Fruit fly (Drosophila melanogaster): ENCODE data around the gene hoe1.

Gene hoe1

DNA sequence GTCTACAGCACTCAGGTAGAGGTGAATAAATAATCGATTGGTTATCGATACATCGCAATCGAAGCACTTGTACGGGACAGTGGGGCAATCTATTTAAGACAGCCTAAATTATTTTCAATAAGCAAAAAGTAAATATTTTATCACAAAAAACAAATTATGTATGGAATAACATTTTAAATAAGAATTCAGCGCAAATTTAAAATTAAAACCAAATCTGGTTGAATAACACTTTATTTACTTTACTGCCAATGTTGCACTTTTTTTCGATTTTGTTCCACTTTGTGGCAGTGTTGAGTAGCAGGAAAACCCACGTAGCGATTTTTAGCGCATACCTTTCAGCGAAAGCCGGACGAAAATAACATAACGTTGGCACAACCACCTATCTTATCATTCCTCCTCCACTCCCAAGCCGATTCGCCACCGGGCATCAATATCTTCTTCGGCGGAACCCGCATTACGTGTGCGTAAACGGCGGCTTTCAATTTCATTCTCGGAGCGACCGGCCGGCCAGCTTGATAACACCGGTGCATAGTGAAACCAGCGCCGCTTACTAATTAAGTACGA is 44.9 kb upstream of the hoe1 start, which contains the start of the genes Gmd and CG3792 (continued):
- peak; percentile 94 for TF ChIP-seq CG8119 (GFP tag; IDR thresholded peaks at IDR 0.05)
- peak; percentile 94 for TF ChIP-seq Hr39 (GFP tag; optimal IDR thresholded peaks at IDR 0.05)
- no peak for TF ChIP-seq CG7368 (GFP tag; optimal IDR thresholded peaks at IDR 0.05)
- no peak for TF ChIP-seq Eip93F (GFP tag; optimal IDR thresholded peaks at IDR 0.05)
- TF ChIP-seq CG31627 (GFP tag; optimal IDR thresholded peaks at IDR 0.05): peak; percentile 96
- TF ChIP-seq CG16779 (tag; optimal IDR thresholded peaks at IDR 0.05): no peak
- no peak for TF ChIP-seq Ets21C (GFP tag; optimal IDR thresholded peaks at IDR 0.05)
- TF ChIP-seq CG8632 (GFP tag; optimal IDR thresholded peaks at IDR 0.05): peak; percentile 92
- no peak for TF ChIP-seq CG32006 (GFP tag; optimal IDR thresholded peaks at IDR 0.05)
- peak; percentile 95 for TF ChIP-seq Sox14 (GFP tag; optimal IDR thresholded peaks at IDR 0.05)
- TF ChIP-seq dac (GFP tag; optimal IDR thresholded peaks at IDR 0.05): peak; percentile 65
- peak; percentile 97 for TF ChIP-seq eg (GFP tag; IDR thresholded peaks at IDR 0.05)
- TF ChIP-seq CG11294 (GFP tag; IDR thresholded peaks at IDR 0.05): peak; percentile 93
- peak; percentile 95 for TF ChIP-seq CG15336 (GFP tag; IDR thresholded peaks at IDR 0.05)
- TF ChIP-seq salr (GFP tag; optimal IDR thresholded peaks at IDR 0.05): peak in 1 of 2 experiments; percentile 80
- TF ChIP-seq Gug (GFP tag; IDR thresholded peaks at IDR 0.05): peak; percentile 93
- peak; percentile 81 for TF ChIP-seq Blimp-1 (GFP tag; optimal IDR thresholded peaks at IDR 0.05)
- peak; percentile 92 for TF ChIP-seq CG34406 (GFP tag; optimal IDR thresholded peaks at IDR 0.05)
- TF ChIP-seq Lpt (GFP tag; optimal IDR thresholded peaks at IDR 0.05): peak; percentile 90
- no peak for TF ChIP-seq svp (GFP tag)
- no peak for TF ChIP-seq net (GFP tag; optimal IDR thresholded peaks at IDR 0.05)
- TF ChIP-seq Ets96B (tag; optimal IDR thresholded peaks at IDR 0.05): peak; percentile 94
- no peak for TF ChIP-seq CG4318 (GFP tag; optimal IDR thresholded peaks at IDR 0.05)
- TF ChIP-seq Hr38 (GFP tag; optimal IDR thresholded peaks at IDR 0.05): peak; percentile 74
- peak; percentile 96 for TF ChIP-seq esn (GFP tag; optimal IDR thresholded peaks at IDR 0.05)
- no peak for TF ChIP-seq CG10631 (GFP tag; optimal IDR thresholded peaks at IDR 0.05)
- peak; percentile 91 for TF ChIP-seq vri (GFP tag; optimal IDR thresholded peaks at IDR 0.05)
- TF ChIP-seq dsx (GFP tag; optimal IDR thresholded peaks at IDR 0.05; ENCODE audit: poor library complexity, severe bottlenecking): peak; percentile 91

DNA sequence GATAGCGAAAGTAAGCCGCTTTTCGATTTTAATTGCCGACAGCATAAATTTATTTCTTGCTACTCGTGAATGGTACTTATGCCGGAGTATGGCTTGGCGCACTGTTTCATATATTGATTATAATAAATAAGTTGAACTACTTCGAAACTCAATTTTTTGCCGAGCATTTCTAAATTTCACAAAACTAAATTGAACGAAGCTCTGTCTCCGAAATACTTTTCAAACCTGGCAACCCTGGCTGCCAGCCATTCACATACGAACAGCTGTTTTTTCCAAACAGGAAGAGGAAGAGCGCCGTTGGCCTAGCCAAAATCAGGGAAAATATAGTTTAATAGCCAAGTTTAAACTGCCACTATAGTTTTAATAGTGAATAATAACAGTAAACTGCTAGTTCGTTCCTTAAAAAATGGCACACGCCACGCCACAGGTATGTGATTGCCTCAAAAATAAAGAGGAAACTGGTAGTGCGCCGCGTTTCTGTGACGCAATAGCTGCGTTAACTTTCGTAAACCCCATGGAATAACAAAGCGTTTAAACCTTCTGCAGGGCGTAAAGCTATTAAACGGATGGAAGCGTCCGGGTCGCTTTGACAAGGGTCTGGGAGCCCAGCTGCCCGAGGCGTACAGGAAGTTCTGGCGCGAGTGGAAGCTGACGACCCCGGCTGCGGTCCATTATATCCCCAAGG is 41.7 kb upstream of the hoe1 start, which contains the start of gene mRpL28:
Gene mRpL28 (plus strand): TSS at position 246 of the 685 bp plus-strand sequence.
- TF ChIP-seq CG9139 (GFP tag; optimal IDR thresholded peaks at IDR 0.05) (no peak), CG10631 (GFP tag; optimal IDR thresholded peaks at IDR 0.05) (no peak), CG6854 (GFP tag; optimal IDR thresholded peaks at IDR 0.05) (peak; percentile 1), CG3032 (tag; optimal IDR thresholded peaks at IDR 0.05) (peak; percentile 0), Sox15 (GFP tag; optimal IDR thresholded peaks at IDR 0.05) (no peak), CG31627 (GFP tag; optimal IDR thresholded peaks at IDR 0.05) (peak; percentile 7), CG6792 (GFP tag; optimal IDR thresholded peaks at IDR 0.05) (no peak), esn (GFP tag; optimal IDR thresholded peaks at IDR 0.05) (peak; percentile 47)

DNA sequence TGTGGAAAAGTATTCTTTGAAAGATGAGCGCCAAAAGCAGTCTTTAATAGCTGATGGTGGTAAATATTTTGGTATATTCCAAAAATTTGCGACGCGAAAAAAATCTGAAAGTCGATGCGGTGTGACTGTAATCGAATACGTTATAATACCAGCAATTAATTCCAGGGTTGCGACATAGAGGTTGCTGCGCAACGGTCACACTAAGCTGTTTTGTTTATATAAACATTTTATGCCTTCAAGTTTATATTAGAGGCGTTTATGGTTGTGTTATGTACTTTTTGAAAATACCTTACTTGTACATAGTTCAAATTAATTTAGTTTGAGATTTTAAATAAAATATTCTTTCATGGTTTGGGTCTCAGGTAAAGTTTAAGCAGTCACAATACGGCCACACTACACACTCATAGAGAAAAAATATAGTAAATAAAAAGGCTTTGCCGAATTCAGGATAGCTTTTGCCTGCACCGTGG is 39.2 kb upstream of the hoe1 start, which contains the start of gene CG14043:
Gene CG14043 (plus strand): TSS at position 374 of the 470 bp plus-strand sequence.
- TF ChIP-seq CG3032 (tag; optimal IDR thresholded peaks at IDR 0.05) (peak; percentile 28), fd85E (GFP tag; optimal IDR thresholded peaks at IDR 0.05) (no peak), fkh (GFP tag; optimal IDR thresholded peaks at IDR 0.05) (peak; percentile 92), Eip75B (GFP tag; optimal IDR thresholded peaks at IDR 0.05) (no peak), esn (GFP tag; optimal IDR thresholded peaks at IDR 0.05) (peak; percentile 36), CG11762 (GFP tag; optimal IDR thresholded peaks at IDR 0.05; ENCODE audit: insufficient read depth) (no peak), CG6276 (GFP tag; optimal IDR thresholded peaks at IDR 0.05) (no peak), ss (GFP tag; optimal IDR thresholded peaks at IDR 0.05) (no peak), CG31627 (GFP tag; optimal IDR thresholded peaks at IDR 0.05) (peak; percentile 31), Ets21C (GFP tag; optimal IDR thresholded peaks at IDR 0.05) (no peak), CG9139 (GFP tag; optimal IDR thresholded peaks at IDR 0.05) (no peak), Blimp-1 (GFP tag; optimal IDR thresholded peaks at IDR 0.05) (no peak)
